Fruit fly (Drosophila melanogaster): ENCODE data around the gene Leash.

Gene Leash

DNA sequence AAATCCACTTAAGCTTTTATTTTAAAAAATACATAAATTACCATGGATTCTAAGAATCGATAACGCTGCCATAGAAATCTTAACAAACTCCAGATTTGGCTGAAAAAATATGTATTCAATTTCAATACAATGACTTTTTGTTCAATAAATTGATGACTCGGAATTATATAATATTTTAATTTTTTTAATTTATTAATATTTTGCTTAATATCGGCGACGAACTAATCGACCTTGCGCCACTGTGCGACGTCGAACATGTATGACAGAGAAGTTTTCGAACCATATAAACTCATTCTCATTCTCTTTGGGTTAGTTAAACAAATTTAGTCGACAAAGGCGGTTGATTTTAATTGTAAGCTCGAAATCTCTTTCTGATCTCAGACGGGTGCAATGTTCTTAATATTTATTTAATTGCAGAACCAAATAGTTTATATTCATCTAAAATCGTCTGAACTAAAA is 35.8 kb upstream of the Leash start, which contains the start of gene CG42394 (continued):
- peak; percentile 82 for TF ChIP-seq dac (GFP tag; optimal IDR thresholded peaks at IDR 0.05)
- TF ChIP-seq CG15336 (GFP tag; IDR thresholded peaks at IDR 0.05), result peak; percentile 97
- peak; percentile 90 for TF ChIP-seq CG34406 (GFP tag; optimal IDR thresholded peaks at IDR 0.05)
- peak; percentile 88 for TF ChIP-seq CG9139 (GFP tag; optimal IDR thresholded peaks at IDR 0.05)
- peak; percentile 90 for TF ChIP-seq acj6 (GFP tag; optimal IDR thresholded peaks at IDR 0.05)
- peak; percentile 80 for TF ChIP-seq vri (GFP tag; optimal IDR thresholded peaks at IDR 0.05)
- peak; percentile 92 for TF ChIP-seq net (GFP tag; optimal IDR thresholded peaks at IDR 0.05)
- TF ChIP-seq CG6854 (GFP tag; optimal IDR thresholded peaks at IDR 0.05), result peak; percentile 92

dm6 chr3R:10850636-10851035 is 34.7 kb upstream of the Leash start:
- peak; percentile 5 for TF ChIP-seq Eip78C (GFP tag)
- TF ChIP-seq CG6854 (GFP tag; optimal IDR thresholded peaks at IDR 0.05), result no peak

- TF ChIP-seq CG7368 (GFP tag; optimal IDR thresholded peaks at IDR 0.05) (no peak), fkh (GFP tag; optimal IDR thresholded peaks at IDR 0.05) (peak; percentile 49), fd59A (GFP tag; optimal IDR thresholded peaks at IDR 0.05) (no peak), svp (GFP tag) (no peak), Eip78C (GFP tag) (peak; percentile 24), CG34406 (GFP tag; optimal IDR thresholded peaks at IDR 0.05) (no peak)
Measured at dm6 chr3R:10852232-10852774, 33.0 kb upstream of the Leash start, which contains the start of gene CG4565. Gene CG4565, plus strand, starts transcription at chr3R:10852724.

dm6 chr3R:10854243-10854874 is 31.0 kb upstream of the Leash start, which contains the start of the genes CG6567 and CG4511:
Gene CG6567, minus strand, starts transcription at chr3R:10854451.
Gene CG4511, plus strand, starts transcription at chr3R:10854501.
- TF ChIP-seq CG1621 (tag; optimal IDR thresholded peaks at IDR 0.05) (peak; percentile 87), dsx (GFP tag; optimal IDR thresholded peaks at IDR 0.05; ENCODE audit: poor library complexity, severe bottlenecking) (no peak), Lpt (GFP tag; optimal IDR thresholded peaks at IDR 0.05) (no peak)

DNA sequence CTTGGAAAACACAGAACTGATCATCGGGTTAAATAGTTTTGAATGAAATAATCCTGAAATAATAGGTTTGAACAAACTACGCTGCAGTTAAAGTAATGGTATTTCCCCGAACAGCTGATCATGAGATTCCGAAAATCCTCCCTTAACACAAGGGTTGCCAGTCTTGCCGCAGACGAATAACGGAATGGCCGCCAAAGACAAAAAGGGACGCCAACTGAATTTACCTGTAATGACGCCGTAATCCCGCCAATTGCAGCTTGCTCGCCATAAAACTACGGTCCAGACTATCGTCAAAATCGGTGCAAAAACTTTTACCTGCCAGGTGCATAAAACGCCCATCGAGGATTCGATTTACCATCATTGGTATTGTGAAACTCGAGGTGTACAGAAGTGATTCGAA is 28.7 kb upstream of the Leash start, which contains the start of gene CG4570:
Gene CG4570, plus strand, starts transcription at position 190 of the 400 bp plus-strand sequence.
- TF ChIP-seq dsx (GFP tag; optimal IDR thresholded peaks at IDR 0.05; ENCODE audit: poor library complexity, severe bottlenecking) (no peak), esn (GFP tag; optimal IDR thresholded peaks at IDR 0.05) (no peak), CG10669 (GFP tag; optimal IDR thresholded peaks at IDR 0.05) (no peak), CG8119 (GFP tag; IDR thresholded peaks at IDR 0.05) (no peak), CG3032 (tag; optimal IDR thresholded peaks at IDR 0.05) (no peak), acj6 (GFP tag; optimal IDR thresholded peaks at IDR 0.05) (no peak), Met (GFP tag; optimal IDR thresholded peaks at IDR 0.05) (no peak), dac (GFP tag; optimal IDR thresholded peaks at IDR 0.05) (no peak), CG11762 (GFP tag; optimal IDR thresholded peaks at IDR 0.05; ENCODE audit: insufficient read depth) (no peak), pdm3 (GFP tag; optimal IDR thresholded peaks at IDR 0.05) (no peak), Sox15 (GFP tag; optimal IDR thresholded peaks at IDR 0.05) (no peak), CG7368 (GFP tag; optimal IDR thresholded peaks at IDR 0.05) (no peak), svp (GFP tag) (no peak), CG6854 (GFP tag; optimal IDR thresholded peaks at IDR 0.05) (no peak), CG6808 (GFP tag; optimal IDR thresholded peaks at IDR 0.05) (no peak), vri (GFP tag; optimal IDR thresholded peaks at IDR 0.05) (no peak), salr (GFP tag; optimal IDR thresholded peaks at IDR 0.05) (no peak), ss (GFP tag; optimal IDR thresholded peaks at IDR 0.05) (no peak)

- TF ChIP-seq ss (GFP tag; optimal IDR thresholded peaks at IDR 0.05), result no peak
- no peak for TF ChIP-seq CG10669 (GFP tag; optimal IDR thresholded peaks at IDR 0.05)
- no peak for TF ChIP-seq Eip75B (GFP tag; optimal IDR thresholded peaks at IDR 0.05)
- no peak for TF ChIP-seq CG3032 (tag; optimal IDR thresholded peaks at IDR 0.05)
- TF ChIP-seq CG3919 (GFP tag; optimal IDR thresholded peaks at IDR 0.05), result no peak
- no peak for TF ChIP-seq Met (GFP tag; optimal IDR thresholded peaks at IDR 0.05)
- TF ChIP-seq acj6 (GFP tag; optimal IDR thresholded peaks at IDR 0.05), result no peak
- TF ChIP-seq CG8119 (GFP tag; IDR thresholded peaks at IDR 0.05), result no peak
Measured at dm6 chr3R:10859713-10860112, 25.6 kb upstream of the Leash start, which contains the start of gene CG14694. Gene CG14694, minus strand, starts transcription at chr3R:10859813.
